Worm (Caenorhabditis elegans) whole organism, L3 larva: Measurements from ENCODE around the gene lgc-22.

Source experiments
- R02D3.7 ChIP-seq: fragments of 150-350 bp; optimal IDR thresholded peaks from 2 replicates; lab custom pipeline; 2014; ENCODE audit warnings: missing biosample characterization, missing genetic modification characterization
- ceh-16 ChIP-seq: sonication (generic microtip); optimal IDR thresholded peaks from 2 replicates; lab custom pipeline; 2017; ENCODE audit warnings: missing biosample characterization, missing genetic modification characterization
- ceh-28 ChIP-seq: fragments of 150-350 bp; optimal IDR thresholded peaks from 2 replicates; lab custom pipeline; 2014; ENCODE audit warnings: missing biosample characterization, missing genetic modification reagents, missing genetic modification characterization
- daf-12 ChIP-seq: fragments of 150-350 bp; optimal IDR thresholded peaks from 2 replicates; lab custom pipeline; 2014; ENCODE audit warnings: missing biosample characterization, missing genetic modification reagents, missing genetic modification characterization
- egl-5 ChIP-seq: fragments of 150-350 bp; optimal IDR thresholded peaks from 2 replicates; lab custom pipeline; 2017; ENCODE audit warnings: missing biosample characterization, missing genetic modification reagents, missing genetic modification characterization, inconsistent platforms
- elt-2 ChIP-seq: sonication (generic microtip); optimal IDR thresholded peaks from 2 replicates; lab custom pipeline; 2016; ENCODE audit warnings: missing genetic modification reagents, mild to moderate bottlenecking, missing genetic modification characterization, missing compliant biosample characterization
- eor-1 ChIP-seq, 2 experiments: fragments of 150-350 bp; optimal IDR thresholded peaks; 2 replicates each; lab custom pipeline; 2014 to 2018; ENCODE audit warnings: missing biosample characterization in 2 of 2, missing genetic modification characterization in 2 of 2
- fkh-10 ChIP-seq: sonication (generic microtip); optimal IDR thresholded peaks from 2 replicates; lab custom pipeline; 2017; ENCODE audit warnings: missing biosample characterization, missing genetic modification reagents, missing genetic modification characterization
- fkh-2 ChIP-seq: fragments of 150-350 bp; optimal IDR thresholded peaks from 2 replicates; lab custom pipeline; 2014; ENCODE audit warnings: missing biosample characterization, missing genetic modification reagents, missing genetic modification characterization
- fos-1 ChIP-seq: fragments of 150-350 bp; optimal IDR thresholded peaks from 2 replicates; lab custom pipeline; 2014; ENCODE audit warnings: missing biosample characterization, missing genetic modification characterization
- jun-1 ChIP-seq: fragments of 150-350 bp; optimal IDR thresholded peaks from 2 replicates; lab custom pipeline; 2014; ENCODE audit warnings: missing biosample characterization, missing genetic modification reagents, missing genetic modification characterization
- lin-15B ChIP-seq: fragments of 150-350 bp; optimal IDR thresholded peaks from 2 replicates; lab custom pipeline; 2014; ENCODE audit warnings: missing biosample characterization, missing genetic modification characterization
- lsy-12 ChIP-seq: sonication (generic microtip); optimal IDR thresholded peaks from 2 replicates; lab custom pipeline; 2016; ENCODE audit warnings: mild to moderate bottlenecking, missing genetic modification characterization, missing compliant biosample characterization
- mdl-1 ChIP-seq: fragments of 150-350 bp; optimal IDR thresholded peaks from 2 replicates; lab custom pipeline; 2014; ENCODE audit warnings: missing biosample characterization, missing genetic modification characterization
- nfya-1 ChIP-seq: sonication (generic microtip); optimal IDR thresholded peaks from 2 replicates; lab custom pipeline; 2017; ENCODE audit warnings: missing genetic modification characterization, mild to moderate bottlenecking, missing compliant biosample characterization, antibody characterized with exemption, moderate library complexity; ENCODE audit not compliant: insufficient read depth
- nhr-11 ChIP-seq: fragments of 150-350 bp; optimal IDR thresholded peaks from 2 replicates; lab custom pipeline; 2014; ENCODE audit warnings: missing biosample characterization, missing genetic modification characterization
- nhr-23 ChIP-seq: fragments of 150-350 bp; optimal IDR thresholded peaks from 2 replicates; lab custom pipeline; 2014; ENCODE audit warnings: missing biosample characterization, missing genetic modification reagents, missing genetic modification characterization
- nhr-237 ChIP-seq: fragments of 150-350 bp; optimal IDR thresholded peaks from 2 replicates; lab custom pipeline; 2014; ENCODE audit warnings: missing biosample characterization, missing genetic modification characterization
- nhr-25 ChIP-seq: sonication (generic microtip); optimal IDR thresholded peaks from 2 replicates; lab custom pipeline; 2017; ENCODE audit warnings: missing biosample characterization, missing genetic modification characterization
- nhr-28 ChIP-seq: fragments of 150-350 bp; optimal IDR thresholded peaks from 2 replicates; lab custom pipeline; 2014; ENCODE audit warnings: missing biosample characterization, missing genetic modification characterization
- nhr-43 ChIP-seq: sonication (generic microtip); optimal IDR thresholded peaks from 2 replicates; lab custom pipeline; 2016; ENCODE audit warnings: mild to moderate bottlenecking, missing genetic modification characterization, missing compliant biosample characterization; ENCODE audit not compliant: poor library complexity, severe bottlenecking
- nhr-76 ChIP-seq: fragments of 150-350 bp; sonication (generic microtip); optimal IDR thresholded peaks from 5 replicates; lab custom pipeline; 2014; ENCODE audit warnings: missing biosample characterization, missing genetic modification characterization
- pha-4 ChIP-seq: fragments of 150-350 bp; optimal IDR thresholded peaks from 2 replicates; lab custom pipeline; 2014; ENCODE audit warnings: missing biosample characterization, missing genetic modification reagents, missing genetic modification characterization
- pqm-1 ChIP-seq: fragments of 150-350 bp; optimal IDR thresholded peaks from 2 replicates; lab custom pipeline; 2017; ENCODE audit warnings: missing biosample characterization, missing genetic modification characterization, inconsistent platforms
- skn-1 ChIP-seq: fragments of 150-350 bp; optimal IDR thresholded peaks from 2 replicates; lab custom pipeline; 2014; ENCODE audit warnings: missing biosample characterization, missing genetic modification characterization
- snpc-4 ChIP-seq: fragments of 150-350 bp; optimal IDR thresholded peaks from 2 replicates; lab custom pipeline; 2014; ENCODE audit warnings: missing biosample characterization, missing genetic modification characterization
- tbx-2 ChIP-seq: sonication (generic microtip); optimal IDR thresholded peaks from 2 replicates; lab custom pipeline; 2016; ENCODE audit warnings: mild to moderate bottlenecking, missing genetic modification characterization, missing compliant biosample characterization
- unc-39 ChIP-seq: sonication (generic microtip); optimal IDR thresholded peaks from 4 replicates; lab custom pipeline; 2017; ENCODE audit warnings: missing biosample characterization, missing genetic modification characterization
- unc-62 ChIP-seq: fragments of 150-350 bp; sonication (generic microtip); optimal IDR thresholded peaks from 4 replicates; lab custom pipeline; 2014; ENCODE audit warnings: missing biosample characterization, missing genetic modification reagents, missing genetic modification characterization
- zag-1 ChIP-seq: fragments of 150-350 bp; optimal IDR thresholded peaks from 2 replicates; lab custom pipeline; 2014; ENCODE audit warnings: missing biosample characterization, missing genetic modification characterization
- ztf-11 ChIP-seq: fragments of 150-350 bp; optimal IDR thresholded peaks from 2 replicates; lab custom pipeline; 2014; ENCODE audit warnings: missing biosample characterization, missing genetic modification characterization

Gene lgc-22

DNA sequence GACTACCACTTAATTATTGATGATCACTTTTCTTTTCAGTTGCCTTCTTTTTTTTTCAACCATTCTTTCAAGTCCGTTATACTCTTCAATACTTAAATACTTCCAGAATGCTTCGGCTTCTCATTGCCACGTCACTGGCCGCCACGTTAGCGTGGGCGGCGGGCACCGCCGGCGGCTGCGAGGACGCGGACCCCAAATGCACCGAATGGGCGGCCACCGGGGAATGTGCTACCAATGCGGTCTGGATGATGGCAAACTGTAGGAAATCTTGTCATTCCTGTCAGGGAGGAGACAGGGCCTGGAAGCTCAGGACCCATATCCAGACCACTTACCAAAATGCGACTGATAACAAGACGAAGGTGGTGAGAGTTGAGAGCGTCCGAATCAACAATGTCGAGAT is at the start of gene lgc-22:
Gene lgc-22 (plus strand): TSS at position 105 of the 400 bp plus-strand sequence.
- TF ChIP-seq unc-39, result no peak
- TF ChIP-seq ztf-11 (tag; lab: Kevin White, UChicago), result no peak
- no peak for TF ChIP-seq fos-1

DNA sequence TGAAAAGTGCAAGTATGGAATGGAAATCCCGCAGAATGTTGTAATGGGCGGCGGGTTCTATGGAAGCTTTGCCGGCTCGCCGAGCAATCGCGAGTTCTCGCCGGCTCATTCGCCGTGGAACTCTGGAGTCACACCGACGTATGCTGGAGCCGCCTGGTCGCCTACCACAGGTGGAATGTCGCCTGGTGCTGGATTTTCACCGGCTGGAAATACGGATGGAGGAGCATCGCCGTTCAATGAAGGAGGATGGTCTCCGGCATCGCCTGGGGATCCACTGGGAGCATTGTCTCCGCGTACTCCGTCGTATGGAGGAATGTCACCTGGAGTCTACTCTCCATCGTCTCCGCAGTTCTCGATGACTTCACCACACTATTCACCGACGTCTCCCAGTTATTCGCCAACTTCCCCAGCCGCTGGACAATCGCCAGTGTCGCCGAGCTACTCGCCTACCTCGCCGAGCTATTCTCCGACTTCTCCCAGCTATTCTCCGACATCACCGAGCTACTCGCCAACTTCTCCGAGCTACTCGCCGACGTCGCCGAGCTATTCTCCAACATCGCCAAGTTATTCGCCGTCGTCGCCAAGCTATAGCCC is 46.0 kb upstream of the lgc-22 start:
- TF ChIP-seq lin-15B (tag; lab: Kevin White, UChicago) (no peak), lsy-12 (tag; lab: Kevin White, UChicago) (no peak), nhr-23 (tag; lab: Kevin White, UChicago) (no peak), R02D3.7 (tag; lab: Kevin White, UChicago) (no peak), unc-39 (no peak), ceh-28 (no peak), skn-1 (tag; lab: Kevin White, UChicago) (no peak)

DNA sequence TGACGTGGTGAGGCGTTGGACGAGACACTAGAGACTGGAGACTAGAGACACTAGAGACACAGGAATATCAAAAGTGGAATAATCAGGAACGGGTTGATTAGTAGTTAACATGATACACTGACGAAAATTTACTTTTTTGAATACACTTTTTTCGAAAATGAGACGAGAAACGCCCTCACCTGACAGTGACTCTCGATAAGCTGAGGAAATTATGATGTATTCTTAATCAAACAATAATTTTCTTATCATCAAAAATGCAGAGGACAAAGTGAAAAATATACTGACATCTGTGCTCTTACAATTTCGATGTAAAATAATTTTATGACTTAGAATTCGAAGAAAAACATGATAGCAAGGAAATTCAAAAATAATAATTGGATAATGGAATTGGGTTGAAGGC is 41.7 kb upstream of the lgc-22 start:
- TF ChIP-seq jun-1 (peak; percentile 3), elt-2 (tag; lab: Kevin White, UChicago) (peak; percentile 82), ceh-16 (tag; lab: Kevin White, UChicago) (no peak), pqm-1 (tag; lab: Kevin White, UChicago) (peak; percentile 12)

DNA sequence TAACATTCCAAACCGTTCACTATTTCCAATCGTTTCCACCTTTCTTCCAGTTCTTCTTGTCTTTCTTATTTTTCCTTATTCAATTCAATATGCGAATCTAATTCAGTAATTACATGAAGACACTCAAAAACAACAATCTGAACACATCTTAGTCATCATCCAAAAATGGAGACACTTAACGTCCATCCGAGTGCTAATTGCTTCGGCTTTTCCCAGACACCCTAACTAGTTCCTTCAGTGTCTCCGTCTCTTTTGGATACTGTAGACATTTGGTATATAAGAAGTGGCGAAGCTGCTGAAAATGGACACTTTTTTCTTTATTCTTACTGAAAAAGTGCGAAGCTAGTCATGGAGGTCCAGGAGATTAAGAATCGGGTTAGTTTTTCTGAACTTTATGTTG is 38.1 kb upstream of the lgc-22 start, which contains the start of gene col-33:
Gene col-33 (plus strand): TSS at position 301 of the 400 bp plus-strand sequence.
- TF ChIP-seq tbx-2 (tag; lab: Kevin White, UChicago) (no peak), nhr-237 (tag; lab: Kevin White, UChicago) (no peak), ztf-11 (tag; lab: Kevin White, UChicago) (no peak), ceh-16 (tag; lab: Kevin White, UChicago) (no peak), snpc-4 (tag; lab: Kevin White, UChicago) (no peak), skn-1 (tag; lab: Kevin White, UChicago) (no peak), zag-1 (tag; lab: Kevin White, UChicago) (no peak), nhr-25 (tag; lab: Kevin White, UChicago) (no peak), daf-12 (no peak), unc-62 (GFP tag; lab: Kevin White, UChicago) (no peak), R02D3.7 (tag; lab: Kevin White, UChicago) (no peak), pqm-1 (tag; lab: Kevin White, UChicago) (no peak), lin-15B (tag; lab: Kevin White, UChicago) (no peak)

DNA sequence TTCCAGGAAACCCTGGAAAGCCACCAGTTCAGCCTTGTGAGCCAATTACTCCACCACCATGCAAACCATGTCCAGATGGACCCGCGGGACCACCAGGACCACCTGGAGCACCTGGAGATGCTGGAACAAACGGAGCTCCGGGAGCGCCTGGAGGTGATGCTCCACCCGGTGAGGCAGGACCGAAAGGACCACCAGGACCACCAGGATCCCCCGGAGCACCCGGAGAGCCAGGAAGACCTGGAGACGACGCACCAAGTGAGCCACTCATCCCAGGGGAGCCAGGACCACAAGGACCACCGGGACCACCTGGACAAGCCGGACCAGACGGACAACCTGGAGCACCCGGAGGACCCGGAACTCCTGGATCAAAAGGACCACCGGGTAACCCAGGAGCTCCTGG is 36.5 kb upstream of the lgc-22 start:
- no peak for TF ChIP-seq nhr-43 (tag; lab: Kevin White, UChicago)
- no peak for TF ChIP-seq pqm-1 (tag; lab: Kevin White, UChicago)
- TF ChIP-seq fos-1, result no peak
- TF ChIP-seq fkh-2, result no peak
- no peak for TF ChIP-seq nhr-28 (tag; lab: Kevin White, UChicago)
- TF ChIP-seq, all 47 proteins: peak for 0

DNA sequence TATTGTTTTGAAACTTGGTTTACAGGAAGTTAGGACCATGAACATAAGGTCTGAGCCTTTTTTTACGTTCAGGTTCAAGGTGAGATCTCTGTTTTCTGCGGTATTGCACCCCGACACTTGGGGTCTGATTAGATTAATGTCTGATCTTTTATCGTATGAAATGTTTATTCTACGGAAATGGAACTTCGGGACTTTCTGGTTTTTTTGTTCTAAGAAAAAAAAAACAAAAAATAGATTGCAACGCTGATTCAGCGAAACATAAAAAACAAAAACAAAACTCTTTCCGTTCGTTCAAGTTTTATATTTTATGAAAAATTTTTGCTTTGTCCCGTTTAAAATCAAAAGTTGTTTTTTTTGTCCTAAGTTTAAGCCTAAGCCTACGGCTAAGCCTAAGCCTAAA is 35.9 kb upstream of the lgc-22 start, which contains the start of gene F36A4.5:
Gene F36A4.5 (plus strand): TSS at position 301 of the 400 bp plus-strand sequence.
- TF ChIP-seq jun-1 (no peak), unc-39 (no peak), nhr-76 (tag; lab: Kevin White, UChicago) (no peak), fkh-10 (GFP tag; lab: Kevin White, UChicago) (no peak), nhr-25 (tag; lab: Kevin White, UChicago) (no peak), egl-5 (no peak), nfya-1 (tag; lab: Kevin White, UChicago) (no peak), skn-1 (tag; lab: Kevin White, UChicago) (no peak), unc-62 (GFP tag; lab: Kevin White, UChicago) (no peak), eor-1 (tag; optimal IDR thresholded peaks at IDR 0.05; lab: Kevin White, UChicago) (no peak), nhr-11 (tag; lab: Kevin White, UChicago) (no peak), pha-4 (tag; lab: Kevin White, UChicago) (no peak), mdl-1 (tag; lab: Kevin White, UChicago) (no peak), fos-1 (no peak)
